Fruit fly (Drosophila melanogaster): ENCODE data around the gene tim.

The tim gene

dm6 chr2L:3478034-3478880, 29.7 kb downstream of the tim start, which contains the start of gene Thor (continued):
- peak; percentile 33; the same call in 1 of the 2 replicates for TF ChIP-seq lmd (GFP tag; IDR thresholded peaks at IDR 0.05)
- TF ChIP-seq Sox100B (GFP tag; optimal IDR thresholded peaks at IDR 0.05) = no peak
- TF ChIP-seq CG15479 (GFP tag; optimal IDR thresholded peaks at IDR 0.05) = no peak
- peak; percentile 65 for TF ChIP-seq oc (tag; optimal IDR thresholded peaks at IDR 0.05)
- peak; percentile 62 for TF ChIP-seq CG16863 (GFP tag; optimal IDR thresholded peaks at IDR 0.05)
- peak; percentile 49 for TF ChIP-seq Max (GFP tag; optimal IDR thresholded peaks at IDR 0.05)
- no peak for TF ChIP-seq TFAM (GFP tag; optimal IDR thresholded peaks at IDR 0.05)
- peak; percentile 85 for TF ChIP-seq cwo (GFP tag; optimal IDR thresholded peaks at IDR 0.05)
- TF ChIP-seq Atf3 (GFP tag; optimal IDR thresholded peaks at IDR 0.05) = peak; percentile 50
- TF ChIP-seq dpn (GFP tag; optimal IDR thresholded peaks at IDR 0.05) = peak; percentile 36 to 74
- peak; percentile 67; the same call in 2 of the 3 replicates for TF ChIP-seq ase (GFP tag; IDR thresholded peaks at IDR 0.05)
- TF ChIP-seq yki (optimal IDR thresholded peaks at IDR 0.05) = peak; percentile 89
- peak; percentile 21 for TF ChIP-seq Spps (tag; optimal IDR thresholded peaks at IDR 0.05)
- TF ChIP-seq CG10654 (GFP tag; optimal IDR thresholded peaks at IDR 0.05) = peak; percentile 32
- TF ChIP-seq Bteb2 (GFP tag; optimal IDR thresholded peaks at IDR 0.05) = peak; percentile 72
- TF ChIP-seq fd96Cb (tag; optimal IDR thresholded peaks at IDR 0.05) = no peak
- peak; percentile 17 for TF ChIP-seq gem (tag; optimal IDR thresholded peaks at IDR 0.05)
- no peak for TF ChIP-seq CG16813 (GFP tag; IDR thresholded peaks at IDR 0.05; ENCODE audit: partially characterized antibody)
- no peak for TF ChIP-seq vnd (GFP tag; IDR thresholded peaks at IDR 0.05; ENCODE audit: partially characterized antibody)
- TF ChIP-seq gro (GFP tag; optimal IDR thresholded peaks at IDR 0.05) = peak; percentile 89
- TF ChIP-seq usp (GFP tag; optimal IDR thresholded peaks at IDR 0.05) = no peak
- TF ChIP-seq Dad (GFP tag; optimal IDR thresholded peaks at IDR 0.05) = peak; percentile 68
- peak; percentile 55; the same call in 1 of the 3 replicates for TF ChIP-seq HLH4C (GFP tag; IDR thresholded peaks at IDR 0.05; ENCODE audit: partially characterized antibody)
- TF ChIP-seq Camta (GFP tag; optimal IDR thresholded peaks at IDR 0.05) = peak; percentile 66
- no peak for TF ChIP-seq tgo (GFP tag; IDR thresholded peaks at IDR 0.05)
- no peak for TF ChIP-seq CG12942 (GFP tag; optimal IDR thresholded peaks at IDR 0.05)
- peak; percentile 20 for TF ChIP-seq salm (tag; optimal IDR thresholded peaks at IDR 0.05)
- no peak for TF ChIP-seq inv (GFP tag; IDR thresholded peaks at IDR 0.05; ENCODE audit: partially characterized antibody)
- peak; percentile 69 for TF ChIP-seq CG10209 (GFP tag; optimal IDR thresholded peaks at IDR 0.05)
- TF ChIP-seq emc (GFP tag; optimal IDR thresholded peaks at IDR 0.05) = peak; percentile 25
- TF ChIP-seq CG16815 (GFP tag; optimal IDR thresholded peaks at IDR 0.05) = no peak
- TF ChIP-seq CG12236 (GFP tag; optimal IDR thresholded peaks at IDR 0.05) = peak; percentile 46
- peak; percentile 75 for TF ChIP-seq lbe (GFP tag; optimal IDR thresholded peaks at IDR 0.05)
- TF ChIP-seq CG4707 (GFP tag; optimal IDR thresholded peaks at IDR 0.05) = peak; percentile 44
- peak; percentile 71 for TF ChIP-seq Nf-YC (tag; optimal IDR thresholded peaks at IDR 0.05)
- peak; percentile 41 for TF ChIP-seq MESR4 (GFP tag; optimal IDR thresholded peaks at IDR 0.05)
- peak; percentile 17 for TF ChIP-seq trh (GFP tag; optimal IDR thresholded peaks at IDR 0.05)
- peak; percentile 79 for TF ChIP-seq CG4360 (GFP tag; IDR thresholded peaks at IDR 0.05)
- peak; percentile 91 for TF ChIP-seq CG42726 (GFP tag; IDR thresholded peaks at IDR 0.05; ENCODE audit: partially characterized antibody)
- peak; percentile 62 for TF ChIP-seq shn (GFP tag; optimal IDR thresholded peaks at IDR 0.05)
- TF ChIP-seq Mrtf (GFP tag; IDR thresholded peaks at IDR 0.05) = 0 out of 3 replicates have a peak, but pooled peaks have one; percentile 14
- TF ChIP-seq CG5245 (GFP tag; optimal IDR thresholded peaks at IDR 0.05) = peak; percentile 39
- no peak for TF ChIP-seq CoRest (tag; optimal IDR thresholded peaks at IDR 0.05)
- peak; percentile 81 for TF ChIP-seq schlank (tag; optimal IDR thresholded peaks at IDR 0.05)
- peak; percentile 25 for TF ChIP-seq CG13424 (tag; optimal IDR thresholded peaks at IDR 0.05)
- TF ChIP-seq zfh1 (GFP tag; IDR thresholded peaks at IDR 0.05) = peak; percentile 80
- TF ChIP-seq row (GFP tag; IDR thresholded peaks at IDR 0.05) = peak; percentile 56
- no peak for TF ChIP-seq sima (GFP tag; optimal IDR thresholded peaks at IDR 0.05)
- TF ChIP-seq her (GFP tag; optimal IDR thresholded peaks at IDR 0.05) = peak; percentile 87
